Worm (Caenorhabditis elegans) whole organism, mixed stage, embryonic: ENCODE data around the gene noa-1.

Experiments used
- lin-13 ChIP-seq: fragments of 150-350 bp; optimal IDR thresholded peaks from 2 replicates; lab custom pipeline; 2014; ENCODE audit warnings: missing biosample characterization, missing genetic modification characterization
- mep-1 ChIP-seq: fragments of 150-350 bp; optimal IDR thresholded peaks from 2 replicates; lab custom pipeline; 2017; ENCODE audit warnings: missing biosample characterization, missing genetic modification reagents, missing genetic modification characterization, inconsistent platforms
- nhr-237 ChIP-seq: fragments of 150-350 bp; optimal IDR thresholded peaks from 2 replicates; lab custom pipeline; 2014; ENCODE audit warnings: missing biosample characterization, missing genetic modification characterization
- ztf-11 ChIP-seq: fragments of 150-350 bp; optimal IDR thresholded peaks from 2 replicates; lab custom pipeline; 2014; ENCODE audit warnings: missing biosample characterization, missing genetic modification characterization

DNA sequence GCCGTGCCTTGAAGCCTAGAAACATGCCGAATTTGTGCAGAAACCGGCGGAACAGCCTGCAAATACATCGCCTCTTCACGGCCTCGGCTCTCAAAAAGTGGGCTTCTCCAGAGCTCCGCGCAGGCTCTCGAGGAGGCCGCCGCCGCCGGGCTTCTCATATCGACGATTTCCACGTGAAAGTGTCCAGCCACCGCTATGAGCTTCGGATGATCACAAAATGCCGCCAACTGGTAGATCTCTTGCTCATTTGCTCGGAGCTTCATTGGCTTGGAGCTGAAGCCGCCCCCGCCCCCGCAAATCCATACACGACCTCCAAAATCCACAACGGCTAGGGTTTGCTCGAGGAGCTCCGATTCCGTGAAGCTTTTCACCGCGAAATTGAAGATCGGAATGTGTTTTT is 19.7 kb upstream of the noa-1 start:
- no peak for TF ChIP-seq lin-13 (tag; lab: Kevin White, UChicago)
- TF ChIP-seq ztf-11: no peak
- TF ChIP-seq nhr-237 (tag; lab: Kevin White, UChicago): no peak
- no peak for TF ChIP-seq mep-1 (tag; lab: Kevin White, UChicago)
